Worm (Caenorhabditis elegans) whole organism, L1 larva: ENCODE results near the gene cyp-32B1.

ENCODE experiments used
- alr-1 ChIP-seq: fragments of 200-800 bp; sonication (Bioruptor generic); optimal IDR thresholded peaks from 2 replicates; lab custom pipeline; 2018; ENCODE audit warnings: borderline replicate concordance, mild to moderate bottlenecking, missing genetic modification characterization, missing compliant biosample characterization
- blmp-1 ChIP-seq: fragments of 150-350 bp; optimal IDR thresholded peaks from 2 replicates; lab custom pipeline; 2014; ENCODE audit warnings: missing biosample characterization, missing genetic modification characterization
- ceh-8 ChIP-seq: fragments of 200-800 bp; sonication (Bioruptor generic); optimal IDR thresholded peaks from 2 replicates; lab custom pipeline; 2018; ENCODE audit warnings: mild to moderate bottlenecking, missing genetic modification characterization, moderate library complexity, missing compliant biosample characterization
- ceh-82 ChIP-seq, 3 experiments: fragments of 150-350 bp in 1 of 3; sonication (generic microtip) in 2 of 3; optimal IDR thresholded peaks; 2 replicates each; lab custom pipeline; 2014 to 2017; ENCODE audit warnings: missing biosample characterization in 3 of 3, missing genetic modification characterization in 3 of 3
- ces-1 ChIP-seq: fragments of 150-350 bp; optimal IDR thresholded peaks from 2 replicates; lab custom pipeline; 2014; ENCODE audit warnings: missing biosample characterization, missing genetic modification reagents, missing genetic modification characterization
- elt-2 ChIP-seq: sonication (generic microtip); optimal IDR thresholded peaks from 2 replicates; lab custom pipeline; 2016; ENCODE audit warnings: missing genetic modification characterization, mild to moderate bottlenecking, inconsistent platforms, missing compliant biosample characterization, missing genetic modification reagents
- lin-35 ChIP-seq, 2 experiments: fragments of 150-350 bp; optimal IDR thresholded peaks; 2 replicates each; lab custom pipeline; 2014; ENCODE audit warnings: missing biosample characterization in 2 of 2, missing genetic modification characterization in 2 of 2, missing genetic modification reagents in 2 of 2
- ztf-4 ChIP-seq: fragments of 150-350 bp; optimal IDR thresholded peaks from 2 replicates; lab custom pipeline; 2014; ENCODE audit warnings: missing biosample characterization, missing genetic modification characterization

ce11 chrV:2215352-2215751 is 14.1 kb upstream of the cyp-32B1 start, which contains the start of gene nstp-8:
- TF ChIP-seq ceh-8 (GFP tag; lab: Kevin White, UChicago) (no peak), ceh-82 (tag; optimal IDR thresholded peaks at IDR 0.05; lab: Kevin White, UChicago) (no peak), ztf-4 (tag; lab: Kevin White, UChicago) (no peak), ces-1 (no peak), elt-2 (tag; lab: Kevin White, UChicago) (no peak), lin-35 (GFP tag; optimal IDR thresholded peaks at IDR 0.05; lab: Kevin White, UChicago) (no peak), blmp-1 (tag; lab: Kevin White, UChicago) (peak; percentile 30), alr-1 (tag; lab: Kevin White, UChicago) (no peak)
